Fruit fly (Drosophila melanogaster): ENCODE measurements around the gene Atxn7.

The Atxn7 gene

dm6 chr2L:2420490-2420889, 44.8 kb downstream of the Atxn7 start, which contains the start of gene CG9886 (continued):
- TF ChIP-seq CG8944 (GFP tag; optimal IDR thresholded peaks at IDR 0.05) (no peak), Hr3 (GFP tag; optimal IDR thresholded peaks at IDR 0.05) (peak; percentile 54), CG16813 (GFP tag; IDR thresholded peaks at IDR 0.05; ENCODE audit: partially characterized antibody) (no peak), gce (GFP tag; IDR thresholded peaks at IDR 0.05) (no peak), CG10274 (GFP tag; optimal IDR thresholded peaks at IDR 0.05) (no peak), Bteb2 (GFP tag; optimal IDR thresholded peaks at IDR 0.05) (peak; percentile 34), al (GFP tag; IDR thresholded peaks at IDR 0.05) (no peak), Awh (GFP tag; IDR thresholded peaks at IDR 0.05) (no peak), shn (GFP tag; optimal IDR thresholded peaks at IDR 0.05) (no peak), jing (GFP tag; optimal IDR thresholded peaks at IDR 0.05) (peak; percentile 21), Blimp-1 (GFP tag; optimal IDR thresholded peaks at IDR 0.05) (peak; percentile 73), CG7556 (GFP tag; optimal IDR thresholded peaks at IDR 0.05) (peak; percentile 57), Hr78 (GFP tag; optimal IDR thresholded peaks at IDR 0.05) (no peak), D19B (GFP tag; optimal IDR thresholded peaks at IDR 0.05) (peak; percentile 8), CG11504 (tag; optimal IDR thresholded peaks at IDR 0.05) (peak; percentile 81), CG11723 (GFP tag; optimal IDR thresholded peaks at IDR 0.05) (no peak), CG2116 (GFP tag; optimal IDR thresholded peaks at IDR 0.05) (peak; percentile 43), Dref (GFP tag; IDR thresholded peaks at IDR 0.05) (no peak), Vsx1 (GFP tag; optimal IDR thresholded peaks at IDR 0.05) (peak; percentile 44), CG6654 (GFP tag; optimal IDR thresholded peaks at IDR 0.05) (no peak), Mad (GFP tag; optimal IDR thresholded peaks at IDR 0.05) (peak; percentile 50), Dad (GFP tag; optimal IDR thresholded peaks at IDR 0.05) (no peak), gcm (GFP tag; optimal IDR thresholded peaks at IDR 0.05) (peak; percentile 64), CG34422 (GFP tag; IDR thresholded peaks at IDR 0.05) (no peak), CG10267 (tag; optimal IDR thresholded peaks at IDR 0.05) (peak; percentile 73), lov (optimal IDR thresholded peaks at IDR 0.05) (no peak), lov (GFP tag; IDR thresholded peaks at IDR 0.05) (no peak), psq (GFP tag; optimal IDR thresholded peaks at IDR 0.05) (no peak), Eip74EF (GFP tag; optimal IDR thresholded peaks at IDR 0.05) (peak in 1 of 2 experiments; percentile 17), HHEX (GFP tag; optimal IDR thresholded peaks at IDR 0.05) (peak; percentile 41), p53 (GFP tag; optimal IDR thresholded peaks at IDR 0.05) (no peak), CG1832 (GFP tag; optimal IDR thresholded peaks at IDR 0.05) (no peak), Nf-YC (tag; optimal IDR thresholded peaks at IDR 0.05) (peak; percentile 60), yki (optimal IDR thresholded peaks at IDR 0.05) (no peak), CG17568 (GFP tag; optimal IDR thresholded peaks at IDR 0.05) (no peak), sqz (GFP tag; optimal IDR thresholded peaks at IDR 0.05) (no peak), HmgZ (tag; optimal IDR thresholded peaks at IDR 0.05) (peak; percentile 48), CG10209 (GFP tag; optimal IDR thresholded peaks at IDR 0.05) (peak; percentile 53), ash1 (GFP tag; optimal IDR thresholded peaks at IDR 0.05) (no peak), D19A (tag; optimal IDR thresholded peaks at IDR 0.05) (no peak), CG2199 (GFP tag; IDR thresholded peaks at IDR 0.05) (no peak), Max (GFP tag; optimal IDR thresholded peaks at IDR 0.05) (peak; percentile 58), CG9727 (GFP tag; optimal IDR thresholded peaks at IDR 0.05) (peak; percentile 66), cato (GFP tag; optimal IDR thresholded peaks at IDR 0.05; ENCODE audit: borderline replicate concordance) (no peak), Aef1 (GFP tag; IDR thresholded peaks at IDR 0.05) (no peak), CG5180 (GFP tag; optimal IDR thresholded peaks at IDR 0.05) (no peak), Nf-YB (GFP tag; optimal IDR thresholded peaks at IDR 0.05) (peak; percentile 49), twi (tag; optimal IDR thresholded peaks at IDR 0.05) (no peak), CG6689 (GFP tag; IDR thresholded peaks at IDR 0.05) (peak; percentile 43; the same call in 1 of the 2 replicates), HmgD (GFP tag; optimal IDR thresholded peaks at IDR 0.05) (no peak), Hey (tag; optimal IDR thresholded peaks at IDR 0.05) (no peak)

Measured in whole organism, embryonic.